Fruit fly (Drosophila melanogaster): ENCODE measurements around the gene Uggt.

DNA sequence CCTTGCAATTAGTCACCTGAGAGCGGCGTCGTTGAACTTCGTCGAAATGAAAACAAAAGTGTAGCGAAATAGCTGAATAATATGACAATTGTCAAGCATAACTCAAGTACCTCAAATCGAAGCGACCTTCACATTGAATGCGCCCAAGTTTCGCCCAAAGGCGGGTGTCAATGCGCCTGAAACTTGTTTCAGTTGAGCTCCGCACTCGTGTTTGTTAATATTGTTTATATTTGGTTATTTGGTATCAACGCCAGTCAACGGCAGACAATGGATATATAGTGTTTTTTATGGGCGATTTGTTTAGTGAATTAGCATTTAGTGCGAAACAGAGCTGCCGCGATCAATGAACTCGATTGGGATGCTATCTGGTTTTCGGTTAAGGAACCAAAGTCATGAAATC, 10.7 kb upstream of the Uggt start:
- TF ChIP-seq CG14655 (GFP tag; optimal IDR thresholded peaks at IDR 0.05) = no peak
- TF ChIP-seq CG12605 (GFP tag; IDR thresholded peaks at IDR 0.05) = no peak
- no peak for TF ChIP-seq CG8301 (tag; optimal IDR thresholded peaks at IDR 0.05)
- no peak for TF ChIP-seq CG4496 (GFP tag; IDR thresholded peaks at IDR 0.05)
- no peak for TF ChIP-seq CG9948 (tag; optimal IDR thresholded peaks at IDR 0.05)
- TF ChIP-seq Ets98B (GFP tag; IDR thresholded peaks at IDR 0.05) = no peak
- no peak for TF ChIP-seq D1 (tag; optimal IDR thresholded peaks at IDR 0.05)
- TF ChIP-seq CG13204 (GFP tag; optimal IDR thresholded peaks at IDR 0.05) = no peak
- TF ChIP-seq EcR (GFP tag; optimal IDR thresholded peaks at IDR 0.05) = no peak
- TF ChIP-seq gl (tag; optimal IDR thresholded peaks at IDR 0.05) = no peak
- TF ChIP-seq CG34367 (tag; optimal IDR thresholded peaks at IDR 0.05) = no peak
- no peak for TF ChIP-seq Snoo (tag; optimal IDR thresholded peaks at IDR 0.05)

Measured in whole organism, pupa.